Worm (Caenorhabditis elegans): ENCODE data around the gene nspc-10.

ce11 chrX:12365388-12365787 lies 22.0 kb downstream of the nspc-10 start, which contains the start of gene F19H6.4:
- TF ChIP-seq fos-1 (tag; optimal IDR thresholded peaks at IDR 0.05) (no peak), lin-14 (GFP tag; optimal IDR thresholded peaks at IDR 0.05) (no peak), elt-2 (tag; optimal IDR thresholded peaks at IDR 0.05) (no peak), ceh-82 (tag; optimal IDR thresholded peaks at IDR 0.05) (no peak)

Measured in whole organism, L1 larva.